Worm (Caenorhabditis elegans) whole organism, L2 larva: ENCODE data around the gene srr-8.

Source experiments
- ama-1 ChIP-seq: fragments of 150-350 bp; optimal IDR thresholded peaks from 2 replicates; lab custom pipeline; 2018; ENCODE audit warnings: inconsistent platforms
- ceh-82 ChIP-seq: fragments of 150-350 bp; optimal IDR thresholded peaks from 2 replicates; lab custom pipeline; 2014; ENCODE audit warnings: missing biosample characterization, missing genetic modification characterization
- elt-3 ChIP-seq: sonication (generic microtip); optimal IDR thresholded peaks from 2 replicates; lab custom pipeline; 2017; ENCODE audit warnings: missing biosample characterization, missing genetic modification characterization
- fos-1 ChIP-seq: fragments of 150-350 bp; optimal IDR thresholded peaks from 2 replicates; lab custom pipeline; 2014; ENCODE audit warnings: missing biosample characterization, missing genetic modification characterization
- gmeb-1 ChIP-seq: fragments of 150-350 bp; optimal IDR thresholded peaks from 2 replicates; lab custom pipeline; 2014; ENCODE audit warnings: missing biosample characterization, missing genetic modification characterization
- lsy-2 ChIP-seq, 2 experiments: fragments of 150-350 bp in 1 of 2; sonication (generic microtip) in 1 of 2; optimal IDR thresholded peaks; 2 replicates each; lab custom pipeline; 2014 to 2017; ENCODE audit warnings: missing biosample characterization in 2 of 2, missing genetic modification characterization in 2 of 2
- mdl-1 ChIP-seq, 2 experiments: fragments of 150-350 bp in 1 of 2; sonication (generic microtip) in 1 of 2; optimal IDR thresholded peaks; 2 replicates each; lab custom pipeline; 2017; ENCODE audit warnings: missing biosample characterization in 2 of 2, missing genetic modification characterization in 2 of 2
- nhr-237 ChIP-seq: fragments of 150-350 bp; optimal IDR thresholded peaks from 2 replicates; lab custom pipeline; 2014; ENCODE audit warnings: missing biosample characterization, missing genetic modification characterization
- nhr-6 ChIP-seq: fragments of 150-350 bp; optimal IDR thresholded peaks from 2 replicates; lab custom pipeline; 2014; ENCODE audit warnings: missing biosample characterization, missing genetic modification characterization
- snpc-4 ChIP-seq: fragments of 150-350 bp; optimal IDR thresholded peaks from 2 replicates; lab custom pipeline; 2014; ENCODE audit warnings: missing biosample characterization, missing genetic modification characterization
- unc-62 ChIP-seq: fragments of 150-350 bp; optimal IDR thresholded peaks from 2 replicates; lab custom pipeline; 2014; ENCODE audit warnings: missing biosample characterization, missing genetic modification reagents, missing genetic modification characterization
- zag-1 ChIP-seq: fragments of 150-350 bp; optimal IDR thresholded peaks from 2 replicates; lab custom pipeline; 2014; ENCODE audit warnings: missing biosample characterization, missing genetic modification characterization
- ztf-11 ChIP-seq: sonication (generic microtip); optimal IDR thresholded peaks from 2 replicates; lab custom pipeline; 2017; ENCODE audit warnings: missing biosample characterization, missing genetic modification characterization
- ztf-4 ChIP-seq: fragments of 150-350 bp; optimal IDR thresholded peaks from 2 replicates; lab custom pipeline; 2014; ENCODE audit warnings: missing biosample characterization, missing genetic modification characterization

ce11 chrV:5046103-5046502 lies 44.6 kb downstream of the srr-8 start, which contains the start of gene exc-14:
- TF ChIP-seq lsy-2 (tag; optimal IDR thresholded peaks at IDR 0.05; lab: Kevin White, UChicago) (no peak), zag-1 (tag; lab: Kevin White, UChicago) (no peak), unc-62 (GFP tag; lab: Kevin White, UChicago) (no peak), gmeb-1 (tag; lab: Kevin White, UChicago) (no peak), nhr-237 (tag; lab: Kevin White, UChicago) (no peak), ztf-4 (tag; lab: Kevin White, UChicago) (no peak), elt-3 (no peak), mdl-1 (tag; optimal IDR thresholded peaks at IDR 0.05; lab: Kevin White, UChicago) (no peak), nhr-6 (tag; lab: Kevin White, UChicago) (no peak), ceh-82 (tag; lab: Kevin White, UChicago) (no peak), ztf-11 (no peak), fos-1 (tag; lab: Kevin White, UChicago) (no peak), snpc-4 (no peak), ama-1 (no peak)
